Fruit fly (Drosophila melanogaster) S2 (cell line): ENCODE results near the gene CG12054.

ENCODE experiments used
- CG8478 ChIP-seq: fragments of >200 bp; optimal IDR thresholded peaks from 2 replicates; lab custom pipeline; 2018
- CTCF ChIP-seq, 2 experiments: fragments of >200 bp; optimal IDR thresholded peaks; 2 replicates each; lab custom pipeline; 2018

CG12054 gene

dm6 chr3R:31221337-31222047 lies 990 bp downstream of the CG12054 start:
- TF ChIP-seq CG8478 (lab: Kevin White, UChicago) (no peak), CTCF (optimal IDR thresholded peaks at IDR 0.05; lab: Kevin White, UChicago) (no peak)

- TF ChIP-seq CTCF (optimal IDR thresholded peaks at IDR 0.05; lab: Kevin White, UChicago) = no peak
- TF ChIP-seq CG8478 (lab: Kevin White, UChicago) = no peak
Measured at dm6 chr3R:31222125-31222889, 1.8 kb downstream of the CG12054 start.

- no peak for TF ChIP-seq CTCF (optimal IDR thresholded peaks at IDR 0.05; lab: Kevin White, UChicago)
Measured at dm6 chr3R:31222890-31223569, 2.5 kb downstream of the CG12054 start.

- TF ChIP-seq CTCF (optimal IDR thresholded peaks at IDR 0.05; lab: Kevin White, UChicago) (no peak), CG8478 (lab: Kevin White, UChicago) (no peak)
Measured at dm6 chr3R:31223971-31224860, 3.7 kb downstream of the CG12054 start.

dm6 chr3R:31225043-31225681 lies 4.7 kb downstream of the CG12054 start:
- TF ChIP-seq CTCF (optimal IDR thresholded peaks at IDR 0.05; lab: Kevin White, UChicago) = no peak
- TF ChIP-seq CG8478 (lab: Kevin White, UChicago) = no peak

dm6 chr3R:31231134-31231533 lies 10.6 kb downstream of the CG12054 start:
- TF ChIP-seq CG8478 (lab: Kevin White, UChicago) = no peak
- peak in 1 of 2 experiments; percentile 9 for TF ChIP-seq CTCF (optimal IDR thresholded peaks at IDR 0.05; lab: Kevin White, UChicago)

- TF ChIP-seq CTCF (optimal IDR thresholded peaks at IDR 0.05; lab: Kevin White, UChicago) = no peak
- TF ChIP-seq CG8478 (lab: Kevin White, UChicago) = no peak
Measured at dm6 chr3R:31232236-31232635, 11.7 kb downstream of the CG12054 start, which contains the start of gene CG15563. CG15563 (minus strand) TSS chr3R:31232336.

dm6 chr3R:31235262-31235661 lies 14.8 kb downstream of the CG12054 start, which contains the start of gene CG15564:
CG15564 (minus strand) TSS chr3R:31235362.
- TF ChIP-seq CG8478 (lab: Kevin White, UChicago) = no peak

- TF ChIP-seq CTCF (optimal IDR thresholded peaks at IDR 0.05; lab: Kevin White, UChicago) (no peak), CG8478 (lab: Kevin White, UChicago) (no peak)
Measured at dm6 chr3R:31240023-31240422, 19.5 kb downstream of the CG12054 start.

- TF ChIP-seq CTCF (optimal IDR thresholded peaks at IDR 0.05; lab: Kevin White, UChicago) = no peak
- no peak for TF ChIP-seq CG8478 (lab: Kevin White, UChicago)
Measured at dm6 chr3R:31241109-31241508, 20.6 kb downstream of the CG12054 start.

dm6 chr3R:31243079-31243668 lies 22.7 kb downstream of the CG12054 start:
- TF ChIP-seq CG8478 (lab: Kevin White, UChicago) = no peak
- no peak for TF ChIP-seq CTCF (optimal IDR thresholded peaks at IDR 0.05; lab: Kevin White, UChicago)

- TF ChIP-seq CG8478 (lab: Kevin White, UChicago) = no peak
- no peak for TF ChIP-seq CTCF (optimal IDR thresholded peaks at IDR 0.05; lab: Kevin White, UChicago)
Measured at dm6 chr3R:31245785-31246184, 25.3 kb downstream of the CG12054 start.

dm6 chr3R:31247281-31247995 lies 26.9 kb downstream of the CG12054 start:
- no peak for TF ChIP-seq CG8478 (lab: Kevin White, UChicago)
- TF ChIP-seq CTCF (optimal IDR thresholded peaks at IDR 0.05; lab: Kevin White, UChicago) = no peak
